Worm (Caenorhabditis elegans): Measurements from ENCODE around the gene ZC395.4.
A peak's percentile ranks its signal among the peaks of the same experiment; 100 is the strongest.

The ZC395.4 gene

ce11 chrIII:5294867-5295266, 25.0 kb downstream of the ZC395.4 start (continued):
- TF ChIP-seq Y53F4B.3 (GFP tag; IDR thresholded peaks at IDR 0.05): no peak
- peak; percentile 62 for TF ChIP-seq ets-4 (GFP tag; optimal IDR thresholded peaks at IDR 0.05)
- no peak for TF ChIP-seq T26A5.8 (tag; optimal IDR thresholded peaks at IDR 0.05)
- TF ChIP-seq K12H6.12 (tag; optimal IDR thresholded peaks at IDR 0.05): peak; percentile 71
- TF ChIP-seq ztf-22 (GFP tag; optimal IDR thresholded peaks at IDR 0.05): no peak
- TF ChIP-seq ceh-100 (GFP tag; IDR thresholded peaks at IDR 0.05): peak; percentile 66
- no peak for TF ChIP-seq lin-54 (GFP tag; optimal IDR thresholded peaks at IDR 0.05)
- no peak for TF ChIP-seq nhr-120 (GFP tag; IDR thresholded peaks at IDR 0.05)
- no peak for TF ChIP-seq fkh-3 (tag; optimal IDR thresholded peaks at IDR 0.05)
- peak; percentile 49 for TF ChIP-seq ztf-26 (tag; optimal IDR thresholded peaks at IDR 0.05)
- TF ChIP-seq F52B5.7 (tag; optimal IDR thresholded peaks at IDR 0.05): peak; percentile 82
- peak; percentile 58 for TF ChIP-seq snpc-3.4 (tag; optimal IDR thresholded peaks at IDR 0.05)
- TF ChIP-seq die-1 (tag; optimal IDR thresholded peaks at IDR 0.05): peak; percentile 93
- TF ChIP-seq rec-8 (tag; optimal IDR thresholded peaks at IDR 0.05): peak; percentile 82
- no peak for TF ChIP-seq Y95B8A.8 (GFP tag; IDR thresholded peaks at IDR 0.05)
- no peak for TF ChIP-seq aptf-3 (GFP tag; IDR thresholded peaks at IDR 0.05)
- TF ChIP-seq dpl-1 (GFP tag; optimal IDR thresholded peaks at IDR 0.05): peak; percentile 28
- no peak for TF ChIP-seq F55B11.4 (tag; optimal IDR thresholded peaks at IDR 0.05; ENCODE audit: borderline replicate concordance, insufficient read depth)
- no peak for TF ChIP-seq nhr-27 (tag; optimal IDR thresholded peaks at IDR 0.05)
- no peak for TF ChIP-seq efl-1 (GFP tag; optimal IDR thresholded peaks at IDR 0.05)
- peak; percentile 96 for TF ChIP-seq B0261.1 (tag; optimal IDR thresholded peaks at IDR 0.05)
- TF ChIP-seq rpc-1 (optimal IDR thresholded peaks at IDR 0.05): peak; percentile 85
- TF ChIP-seq rpc-1 (tag; optimal IDR thresholded peaks at IDR 0.05): peak; percentile 96
- TF ChIP-seq hlh-26 (GFP tag; conservative IDR thresholded peaks at IDR 0.05): no peak
- TF ChIP-seq rcor-1 (GFP tag; IDR thresholded peaks at IDR 0.05): peak; percentile 53
- peak; percentile 96 for TF ChIP-seq ztf-25 (GFP tag; IDR thresholded peaks at IDR 0.05)
- TF ChIP-seq ZK185.1 (tag; optimal IDR thresholded peaks at IDR 0.05; ENCODE audit: poor library complexity, severe bottlenecking): peak; percentile 44
- TF ChIP-seq nfya-1 (tag; optimal IDR thresholded peaks at IDR 0.05; ENCODE audit: borderline replicate concordance, insufficient read depth): no peak
- TF ChIP-seq hmg-1.2 (GFP tag; IDR thresholded peaks at IDR 0.05): peak; percentile 76
- TF ChIP-seq C17E4.6 (GFP tag; IDR thresholded peaks at IDR 0.05): no peak
- no peak for TF ChIP-seq F49E8.2 (tag; optimal IDR thresholded peaks at IDR 0.05; ENCODE audit: insufficient read depth)
- no peak for TF ChIP-seq hsf-1 (GFP tag; IDR thresholded peaks at IDR 0.05)
- peak; percentile 47 for TF ChIP-seq unc-130 (GFP tag; optimal IDR thresholded peaks at IDR 0.05)
- TF ChIP-seq Y67H2A.10 (GFP tag; conservative IDR thresholded peaks at IDR 0.05): no peak
- peak; percentile 14 for TF ChIP-seq sdz-38 (tag; optimal IDR thresholded peaks at IDR 0.05)
- no peak for TF ChIP-seq lag-1 (GFP tag; IDR thresholded peaks at IDR 0.05)
- TF ChIP-seq ceh-58 (GFP tag; IDR thresholded peaks at IDR 0.05): 0 out of 2 replicates have a peak, but pooled peaks have one; percentile 55
- TF ChIP-seq madf-10 (tag; optimal IDR thresholded peaks at IDR 0.05): peak; percentile 59
- no peak for TF ChIP-seq B0336.3 (GFP tag; IDR thresholded peaks at IDR 0.05)
- TF ChIP-seq somi-1 (GFP tag; optimal IDR thresholded peaks at IDR 0.05): peak; percentile 80
- TF ChIP-seq let-607 (tag; optimal IDR thresholded peaks at IDR 0.05): peak; percentile 40 to 65
- no peak for TF ChIP-seq dpff-1 (tag; optimal IDR thresholded peaks at IDR 0.05)
- peak; percentile 81 for TF ChIP-seq F23B12.7 (tag; optimal IDR thresholded peaks at IDR 0.05; ENCODE audit: insufficient read depth)
- no peak for TF ChIP-seq akir-1 (GFP tag; optimal IDR thresholded peaks at IDR 0.05)
- 0 out of 2 replicates have a peak, but pooled peaks have one; percentile 67 for TF ChIP-seq egl-18 (GFP tag; IDR thresholded peaks at IDR 0.05)
- TF ChIP-seq ztf-3 (GFP tag; optimal IDR thresholded peaks at IDR 0.05): no peak
- peak; percentile 70; the same call in 1 of the 2 replicates for TF ChIP-seq D2030.7 (GFP tag; IDR thresholded peaks at IDR 0.05)
- TF ChIP-seq ceh-40 (GFP tag; IDR thresholded peaks at IDR 0.05): peak; percentile 87
- peak; percentile 83 for TF ChIP-seq zim-3 (tag; optimal IDR thresholded peaks at IDR 0.05)
